Fruit fly (Drosophila melanogaster) whole organism, embryonic: Measurements from ENCODE around the gene CG4658.

ENCODE experiments used
- BEAF-32 ChIP-seq: fragments of 200-800 bp; sonication (Bioruptor generic); optimal IDR thresholded peaks from 3 replicates; lab custom pipeline; 2017; ENCODE audit warnings: missing biosample characterization, missing genetic modification characterization, mild to moderate bottlenecking, moderate library complexity, missing genetic modification reagents
- CG13624 ChIP-seq: fragments of 200-800 bp; sonication (Bioruptor generic); optimal IDR thresholded peaks from 2 replicates; lab custom pipeline; 2016; ENCODE audit warnings: missing biosample characterization, missing genetic modification characterization
- CG14667 ChIP-seq: fragments of 200-800 bp; sonication (Bioruptor generic); IDR thresholded peaks from 2 replicates; pipeline ENCODE4 v1.3.6; 2022; ENCODE audit warnings: missing biosample characterization, missing genetic modification characterization
- CG14710 ChIP-seq: fragments of 200-800 bp; sonication (Bioruptor generic); optimal IDR thresholded peaks from 3 replicates; lab custom pipeline; 2019; ENCODE audit warnings: missing biosample characterization, mild to moderate bottlenecking, missing genetic modification characterization, moderate library complexity
- CG14860 ChIP-seq: fragments of 200-800 bp; sonication (Bioruptor generic); IDR thresholded peaks from 3 replicates; pipeline ENCODE4 v1.3.6; 2022; ENCODE audit warnings: missing biosample characterization, missing genetic modification characterization; ENCODE audit not compliant: partially characterized antibody
- CG15011 ChIP-seq: fragments of 200-800 bp; sonication (Bioruptor generic); optimal IDR thresholded peaks from 3 replicates; lab custom pipeline; 2018; ENCODE audit warnings: missing biosample characterization, mild to moderate bottlenecking, missing genetic modification characterization
- CG18011 ChIP-seq: fragments of 200-800 bp; sonication (Bioruptor generic); optimal IDR thresholded peaks from 2 replicates; lab custom pipeline; 2017; ENCODE audit warnings: missing biosample characterization, missing genetic modification characterization, mild to moderate bottlenecking, moderate library complexity, missing genotype
- CG1832 ChIP-seq: fragments of 200-800 bp; sonication (Bioruptor generic); optimal IDR thresholded peaks from 2 replicates; lab custom pipeline; 2017; ENCODE audit warnings: missing biosample characterization, mild to moderate bottlenecking, missing genetic modification characterization, inconsistent platforms
- CG2712 ChIP-seq: fragments of 200-800 bp; optimal IDR thresholded peaks from 3 replicates; lab custom pipeline; 2019; ENCODE audit warnings: missing biosample characterization, mild to moderate bottlenecking, missing genetic modification characterization, moderate library complexity
- CG33213 ChIP-seq: fragments of 200-800 bp; sonication (Bioruptor generic); optimal IDR thresholded peaks from 3 replicates; lab custom pipeline; 2016; ENCODE audit warnings: missing biosample characterization, missing genetic modification characterization
- CG34422 ChIP-seq: fragments of 200-800 bp; sonication (Bioruptor generic); IDR thresholded peaks from 3 replicates; pipeline ENCODE4 v1.3.6; 2022; ENCODE audit warnings: missing biosample characterization, missing genetic modification characterization
- CG3847 ChIP-seq: fragments of 200-800 bp; sonication (Bioruptor generic); IDR thresholded peaks from 2 replicates; pipeline ENCODE4 v1.3.6; 2022; ENCODE audit warnings: missing biosample characterization, missing genetic modification characterization
- CG3995 ChIP-seq: fragments of 200-800 bp; sonication (Bioruptor generic); optimal IDR thresholded peaks from 3 replicates; lab custom pipeline; 2016; ENCODE audit warnings: missing biosample characterization, missing genetic modification characterization
- CG4617 ChIP-seq: fragments of 200-800 bp; sonication (Bioruptor generic); optimal IDR thresholded peaks from 3 replicates; lab custom pipeline; 2016; ENCODE audit warnings: missing biosample characterization, missing genetic modification characterization, borderline replicate concordance
- CG8281 ChIP-seq: fragments of 200-800 bp; sonication (Bioruptor generic); optimal IDR thresholded peaks from 2 replicates; lab custom pipeline; 2018; ENCODE audit warnings: missing biosample characterization, mild to moderate bottlenecking, missing genetic modification characterization, moderate library complexity
- CG9932 ChIP-seq: fragments of 200-800 bp; sonication (Bioruptor generic); IDR thresholded peaks from 2 replicates; pipeline ENCODE4 v1.3.6; 2022; ENCODE audit warnings: missing biosample characterization, missing genetic modification characterization
- Dad ChIP-seq: fragments of 200-800 bp; sonication (Bioruptor generic); optimal IDR thresholded peaks from 3 replicates; lab custom pipeline; 2016; ENCODE audit warnings: missing biosample characterization, missing genetic modification characterization
- Dll ChIP-seq: fragments of 200-800 bp; sonication (Bioruptor generic); IDR thresholded peaks from 4 replicates; pipeline ENCODE4 v1.3.6; 2022; ENCODE audit warnings: missing biosample characterization, missing genetic modification characterization; ENCODE audit not compliant: partially characterized antibody
- Dref ChIP-seq: fragments of 200-800 bp; sonication (Bioruptor generic); IDR thresholded peaks from 2 replicates; pipeline ENCODE4 v1.3.6; 2022; ENCODE audit warnings: missing biosample characterization, missing genetic modification characterization
- Max ChIP-seq: fragments of 200-800 bp; sonication (Bioruptor generic); optimal IDR thresholded peaks from 2 replicates; lab custom pipeline; 2016; ENCODE audit warnings: missing biosample characterization, mild to moderate bottlenecking, missing genetic modification characterization
- Med ChIP-seq: fragments of 200-800 bp; sonication (Bioruptor generic); peaks from one replicate; lab custom pipeline; 2016; ENCODE audit warnings: missing biosample characterization, missing genetic modification characterization, mild to moderate bottlenecking, inconsistent platforms, moderate library complexity
- Myb ChIP-seq: fragments of 200-800 bp; sonication (Bioruptor generic); optimal IDR thresholded peaks from 2 replicates; lab custom pipeline; 2016; ENCODE audit warnings: missing biosample characterization, missing genetic modification characterization
- NFAT ChIP-seq: fragments of 200-800 bp; sonication (Bioruptor generic); IDR thresholded peaks from 2 replicates; pipeline ENCODE4 v1.3.6; 2022; ENCODE audit warnings: missing biosample characterization, missing genetic modification characterization
- NfI ChIP-seq: fragments of 200-800 bp; sonication (Bioruptor generic); optimal IDR thresholded peaks from 3 replicates; lab custom pipeline; 2018; ENCODE audit warnings: missing biosample characterization, mild to moderate bottlenecking, missing genetic modification characterization, moderate library complexity
- Poxn ChIP-seq: fragments of 200-800 bp; sonication (Bioruptor generic); IDR thresholded peaks from 2 replicates; pipeline ENCODE4 v1.3.6; 2022; ENCODE audit warnings: missing biosample characterization, missing genetic modification characterization
- Ptx1 ChIP-seq: fragments of 200-800 bp; sonication (Bioruptor generic); IDR thresholded peaks from 2 replicates; pipeline ENCODE4 v1.3.6; 2022; ENCODE audit warnings: missing biosample characterization, missing genetic modification characterization
- Sox102F ChIP-seq: fragments of 200-800 bp; sonication (Bioruptor generic); optimal IDR thresholded peaks from 2 replicates; lab custom pipeline; 2018; ENCODE audit warnings: missing biosample characterization, mild to moderate bottlenecking, missing genetic modification characterization, moderate library complexity
- Trl ChIP-seq, 3 experiments: fragments of >200 bp in 2 of 3; fragments of 200-800 bp in 1 of 3; sonication (Bioruptor generic) in 1 of 3; optimal IDR thresholded peaks; 2 replicates in 1 of 3; 3 replicates in 2 of 3; lab custom pipeline; 2016 to 2017; ENCODE audit warnings: missing biosample characterization in 1 of 3, missing genetic modification characterization in 1 of 3
- ase ChIP-seq: fragments of 200-800 bp; sonication (Bioruptor generic); IDR thresholded peaks from 3 replicates; pipeline ENCODE4 v1.3.6; 2022; ENCODE audit warnings: missing biosample characterization, missing genetic modification characterization
- chm ChIP-seq: fragments of 200-800 bp; sonication (Bioruptor generic); IDR thresholded peaks from 2 replicates; pipeline ENCODE4 v1.3.6; 2022; ENCODE audit warnings: missing biosample characterization, missing genetic modification characterization
- dm ChIP-seq: fragments of 200-800 bp; sonication (Bioruptor generic); optimal IDR thresholded peaks from 3 replicates; lab custom pipeline; 2016; ENCODE audit warnings: missing biosample characterization, missing genetic modification characterization
- eyg ChIP-seq: fragments of 200-800 bp; sonication (Bioruptor generic); optimal IDR thresholded peaks from 3 replicates; lab custom pipeline; 2016; ENCODE audit warnings: missing biosample characterization, missing genetic modification characterization
- gfzf ChIP-seq: fragments of 200-800 bp; sonication (Bioruptor generic); optimal IDR thresholded peaks from 2 replicates; lab custom pipeline; 2016; ENCODE audit warnings: missing biosample characterization, mild to moderate bottlenecking, missing genetic modification characterization, moderate library complexity
- gro ChIP-seq: fragments of 200-800 bp; sonication (Bioruptor generic); optimal IDR thresholded peaks from 2 replicates; lab custom pipeline; 2016; ENCODE audit warnings: missing biosample characterization, missing genetic modification characterization
- ham ChIP-seq: fragments of 200-800 bp; sonication (Bioruptor generic); IDR thresholded peaks from 2 replicates; pipeline ENCODE4 v1.3.6; 2022; ENCODE audit warnings: missing biosample characterization, missing genetic modification characterization
- hkb ChIP-seq, 2 experiments: fragments of 200-800 bp in 1 of 2; fragments of >200 bp in 1 of 2; sonication (Bioruptor generic) in 1 of 2; IDR thresholded peaks in 1 of 2; optimal IDR thresholded peaks in 1 of 2; 2 replicates each; pipeline versions ENCODE4 v1.3.6 to Lab custom; 2017 to 2022; ENCODE audit warnings: missing biosample characterization in 1 of 2, missing genetic modification characterization in 1 of 2
- inv ChIP-seq: fragments of 200-800 bp; sonication (Bioruptor generic); IDR thresholded peaks from 2 replicates; pipeline ENCODE4 v1.3.6; 2022; ENCODE audit warnings: missing biosample characterization, missing genetic modification characterization; ENCODE audit not compliant: partially characterized antibody
- jing ChIP-seq: fragments of 200-800 bp; sonication (Bioruptor generic); optimal IDR thresholded peaks from 2 replicates; lab custom pipeline; 2018; ENCODE audit warnings: missing biosample characterization, mild to moderate bottlenecking, missing genetic modification characterization
- lbe ChIP-seq: fragments of 200-800 bp; sonication (Bioruptor generic); optimal IDR thresholded peaks from 2 replicates; lab custom pipeline; 2016; ENCODE audit warnings: missing biosample characterization, mild to moderate bottlenecking, missing genetic modification characterization
- lmd ChIP-seq: fragments of 200-800 bp; sonication (Bioruptor generic); IDR thresholded peaks from 2 replicates; pipeline ENCODE4 v1.3.6; 2022; ENCODE audit warnings: missing biosample characterization, missing genetic modification characterization
- odd ChIP-seq: fragments of 200-800 bp; sonication (Bioruptor generic); optimal IDR thresholded peaks from 2 replicates; lab custom pipeline; 2017; ENCODE audit warnings: missing biosample characterization, mild to moderate bottlenecking, missing genetic modification characterization
- row ChIP-seq: fragments of 200-800 bp; sonication (Bioruptor generic); IDR thresholded peaks from 3 replicates; pipeline ENCODE4 v1.3.6; 2022; ENCODE audit warnings: missing biosample characterization, missing genetic modification characterization
- sc ChIP-seq, 3 experiments: fragments of >200 bp in 2 of 3; fragments of 200-800 bp in 1 of 3; sonication (Bioruptor generic) in 1 of 3; optimal IDR thresholded peaks; 2 replicates in 2 of 3; 3 replicates in 1 of 3; lab custom pipeline; 2017; ENCODE audit warnings: mild to moderate bottlenecking in 1 of 3, missing biosample characterization in 1 of 3, missing genetic modification characterization in 1 of 3, missing genetic modification reagents in 1 of 3
- shn ChIP-seq: fragments of 200-800 bp; sonication (Bioruptor generic); optimal IDR thresholded peaks from 3 replicates; lab custom pipeline; 2016; ENCODE audit warnings: missing biosample characterization, missing genetic modification characterization
- slbo ChIP-seq: fragments of 200-800 bp; sonication (Bioruptor generic); IDR thresholded peaks from 2 replicates; pipeline ENCODE4 v1.3.6; 2022; ENCODE audit warnings: missing biosample characterization, missing genetic modification characterization
- ssp ChIP-seq: fragments of 200-800 bp; sonication (Bioruptor generic); IDR thresholded peaks from 2 replicates; pipeline ENCODE4 v1.3.6; 2022; ENCODE audit warnings: missing biosample characterization, missing genetic modification characterization
- tin ChIP-seq: fragments of 200-800 bp; sonication (Bioruptor generic); optimal IDR thresholded peaks from 3 replicates; lab custom pipeline; 2016; ENCODE audit warnings: missing biosample characterization, missing genetic modification characterization
- trem ChIP-seq: fragments of 200-800 bp; optimal IDR thresholded peaks from 3 replicates; lab custom pipeline; 2019; ENCODE audit warnings: missing biosample characterization, mild to moderate bottlenecking, missing genetic modification characterization, moderate library complexity
- zfh2 ChIP-seq: fragments of 200-800 bp; sonication (Bioruptor generic); optimal IDR thresholded peaks from 2 replicates; lab custom pipeline; 2016; ENCODE audit warnings: missing biosample characterization, missing genetic modification characterization

CG4658 gene

DNA sequence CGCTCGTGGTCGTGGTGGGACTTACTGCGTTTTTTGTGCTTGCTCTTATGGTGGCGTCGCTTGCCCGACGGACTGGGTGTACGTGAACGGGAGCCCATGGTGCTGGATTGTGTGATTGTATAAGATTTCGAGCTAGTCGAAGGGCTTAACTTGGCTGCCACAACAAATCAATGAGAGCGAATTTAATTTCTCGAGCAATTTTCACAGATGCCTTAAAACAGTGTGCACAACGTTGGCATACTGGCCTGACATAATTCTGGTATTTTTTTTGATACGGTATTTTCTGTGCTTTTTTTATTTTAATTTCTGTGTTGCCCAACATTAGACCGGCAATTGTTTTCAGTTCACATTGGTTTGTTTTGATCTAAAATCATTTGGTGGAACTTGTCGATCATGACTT, 19.0 kb upstream of the CG4658 start, which contains the start of gene Arglu1 (continued):
- peak; percentile 36; the same call in 1 of the 2 replicates for TF ChIP-seq slbo
- peak; percentile 28 for TF ChIP-seq CG2712
- TF ChIP-seq CG14667, result no peak
- peak; percentile 8 for TF ChIP-seq trem (tag; lab: Kevin White, UChicago)
- no peak for TF ChIP-seq ham (GFP tag; lab: Robert Waterston, UW)
- TF ChIP-seq CG15011 (GFP tag; lab: Kevin White, UChicago), result no peak
- 0 out of 2 replicates have a peak, but pooled peaks have one; percentile 18 for TF ChIP-seq ssp (GFP tag; lab: Robert Waterston, UW)
- peak; percentile 20 for TF ChIP-seq gro
- TF ChIP-seq chm, result no peak
- no peak for TF ChIP-seq CG8281 (tag; lab: Kevin White, UChicago)
- TF ChIP-seq lmd (GFP tag; lab: Robert Waterston, UW), result peak; percentile 26; the same call in 1 of the 2 replicates
- TF ChIP-seq CG18011 (GFP tag; lab: Kevin White, UChicago), result peak; percentile 14
- TF ChIP-seq Poxn (GFP tag; lab: Robert Waterston, UW), result no peak
- TF ChIP-seq NfI (GFP tag; lab: Kevin White, UChicago), result peak; percentile 26
- peak; percentile 29 for TF ChIP-seq lbe (GFP tag; lab: Kevin White, UChicago)
- TF ChIP-seq shn (GFP tag; lab: Kevin White, UChicago), result no peak
- TF ChIP-seq zfh2, result peak; percentile 58
- TF ChIP-seq sc (optimal IDR thresholded peaks at IDR 0.05; lab: Kevin White, UChicago), result no peak
- no peak for TF ChIP-seq sc (GFP tag; optimal IDR thresholded peaks at IDR 0.05; lab: Kevin White, UChicago)
- 0 out of 4 replicates have a peak, but pooled peaks have one; percentile 31 for TF ChIP-seq Dll (GFP tag; lab: Robert Waterston, UW)
- no peak for TF ChIP-seq jing (GFP tag; lab: Kevin White, UChicago)
- TF ChIP-seq hkb (optimal IDR thresholded peaks at IDR 0.05; lab: Kevin White, UChicago), result no peak
- TF ChIP-seq hkb (GFP tag; IDR thresholded peaks at IDR 0.05; lab: Robert Waterston, UW), result peak; percentile 28; the same call in 1 of the 2 replicates
- peak; percentile 88 for TF ChIP-seq Med (GFP tag; lab: Kevin White, UChicago)
- no peak for TF ChIP-seq CG14860 (GFP tag; lab: Robert Waterston, UW)
- 0 out of 3 replicates have a peak, but pooled peaks have one; percentile 25 for TF ChIP-seq row (GFP tag; lab: Robert Waterston, UW)
- TF ChIP-seq Max, result no peak
- TF ChIP-seq CG4617 (GFP tag; lab: Kevin White, UChicago), result peak; percentile 87
- no peak for TF ChIP-seq ase
- peak; percentile 39; the same call in 1 of the 2 replicates for TF ChIP-seq Ptx1 (GFP tag; lab: Robert Waterston, UW)
- no peak for TF ChIP-seq CG1832
- TF ChIP-seq CG9932 (GFP tag; lab: Robert Waterston, UW), result peak; percentile 69
- 0 out of 2 replicates have a peak, but pooled peaks have one; percentile 32 for TF ChIP-seq CG3847
- TF ChIP-seq CG34422, result peak; percentile 64; the same call in 1 of the 3 replicates
- peak; percentile 25 for TF ChIP-seq eyg (GFP tag; lab: Kevin White, UChicago)
- peak; percentile 6 for TF ChIP-seq BEAF-32 (GFP tag; lab: Kevin White, UChicago)
- TF ChIP-seq Myb (GFP tag; lab: Kevin White, UChicago), result peak; percentile 26
- TF ChIP-seq CG3995 (GFP tag; lab: Kevin White, UChicago), result peak; percentile 1
- TF ChIP-seq NFAT (GFP tag; lab: Robert Waterston, UW), result peak; percentile 34; the same call in 1 of the 2 replicates
- peak; percentile 5 for TF ChIP-seq Dad
- TF ChIP-seq Dref (GFP tag; lab: Robert Waterston, UW), result 0 out of 2 replicates have a peak, but pooled peaks have one; percentile 34
- TF ChIP-seq CG14710 (tag; lab: Kevin White, UChicago), result no peak
- no peak for TF ChIP-seq inv (GFP tag; lab: Robert Waterston, UW)
- peak; percentile 22 for TF ChIP-seq tin (GFP tag; lab: Kevin White, UChicago)
- no peak for TF ChIP-seq Trl (optimal IDR thresholded peaks at IDR 0.05; lab: Kevin White, UChicago)
- peak; percentile 23 for TF ChIP-seq Trl (GFP tag; optimal IDR thresholded peaks at IDR 0.05; lab: Kevin White, UChicago)
- TF ChIP-seq Sox102F (GFP tag; lab: Kevin White, UChicago), result no peak
- peak; percentile 67 for TF ChIP-seq gfzf (GFP tag; lab: Kevin White, UChicago)
- TF ChIP-seq dm, result no peak
- TF ChIP-seq odd (GFP tag; lab: Kevin White, UChicago), result no peak
- peak; percentile 26 for TF ChIP-seq CG13624 (GFP tag; lab: Kevin White, UChicago)
- TF ChIP-seq CG33213 (GFP tag; lab: Kevin White, UChicago), result peak; percentile 37
